Fruit fly (Drosophila melanogaster) whole organism, adult: ENCODE measurements around the gene Acp1.

ENCODE experiments used
- CG12768 ChIP-seq: fragments of 200-800 bp; sonication (Bioruptor generic); optimal IDR thresholded peaks from 2 replicates; lab custom pipeline; 2017; ENCODE audit warnings: missing biosample characterization, missing genetic modification characterization, mild to moderate bottlenecking, moderate library complexity, missing genetic modification reagents
- CG14711 ChIP-seq: fragments of 200-800 bp; sonication (Bioruptor generic); optimal IDR thresholded peaks from 2 replicates; lab custom pipeline; 2018; ENCODE audit warnings: missing biosample characterization, mild to moderate bottlenecking, missing genetic modification characterization, moderate library complexity
- CG5204 ChIP-seq: fragments of 200-800 bp; sonication (Bioruptor generic); optimal IDR thresholded peaks from 2 replicates; lab custom pipeline; 2016; ENCODE audit warnings: missing biosample characterization, missing genetic modification characterization
- cic ChIP-seq: fragments of 200-800 bp; sonication (Bioruptor generic); optimal IDR thresholded peaks from 2 replicates; lab custom pipeline; 2017; ENCODE audit warnings: missing biosample characterization, mild to moderate bottlenecking, missing genetic modification characterization, moderate library complexity
- ovo ChIP-seq: fragments of 200-800 bp; sonication (Bioruptor generic); optimal IDR thresholded peaks from 2 replicates; lab custom pipeline; 2016; ENCODE audit warnings: missing biosample characterization, missing genetic modification characterization
- pad ChIP-seq: fragments of 200-800 bp; sonication (Bioruptor generic); optimal IDR thresholded peaks from 3 replicates; lab custom pipeline; 2017; ENCODE audit warnings: missing biosample characterization, missing genetic modification characterization, mild to moderate bottlenecking, moderate library complexity, missing genetic modification reagents
- tj ChIP-seq: fragments of 200-800 bp; sonication (Bioruptor generic); optimal IDR thresholded peaks from 3 replicates; lab custom pipeline; 2017; ENCODE audit warnings: missing biosample characterization, mild to moderate bottlenecking, missing genetic modification characterization, moderate library complexity
- toe ChIP-seq: fragments of 200-800 bp; sonication (Bioruptor generic); optimal IDR thresholded peaks from 2 replicates; lab custom pipeline; 2016; ENCODE audit warnings: missing biosample characterization, missing genetic modification characterization

DNA sequence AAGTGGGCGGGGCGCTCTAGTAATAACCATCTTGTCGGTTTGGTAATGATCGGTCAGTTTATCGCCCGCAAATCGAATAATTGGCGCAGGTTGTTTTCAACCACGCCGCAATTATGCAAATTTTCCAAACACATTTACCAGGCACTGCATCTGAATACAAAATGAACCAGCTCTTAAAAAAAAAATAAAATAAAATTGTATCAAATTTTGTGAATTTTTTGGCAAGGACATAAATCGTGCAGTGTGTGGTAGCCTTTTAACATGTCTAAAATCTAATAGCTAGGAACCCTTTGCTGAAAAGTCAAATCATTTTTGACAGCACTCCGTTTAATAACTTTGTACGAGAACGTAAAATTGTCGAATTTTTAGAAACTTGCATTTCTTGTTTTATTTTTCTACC is 5.6 kb upstream of the Acp1 start, which contains the start of gene ATPsynGL:
- TF ChIP-seq CG12768 (GFP tag; lab: Kevin White, UChicago) (no peak), cic (GFP tag; lab: Kevin White, UChicago) (no peak), pad (GFP tag; lab: Kevin White, UChicago) (no peak), tj (GFP tag; lab: Kevin White, UChicago) (no peak), CG14711 (tag; lab: Kevin White, UChicago) (no peak), CG5204 (GFP tag; lab: Kevin White, UChicago) (no peak), ovo (no peak), toe (no peak)
